Worm (Caenorhabditis elegans) whole organism, mixed stage, embryonic: Measurements from ENCODE around the gene C17B7.15.
"Not testable (repeated sequence)": the region's sequence is repeated elsewhere in the genome, so short reads cannot be mapped to it uniquely, and the experiment has no call there.

Experiments
- M03D4.4 ChIP-seq: sonication (generic microtip); optimal IDR thresholded peaks from 2 replicates; lab custom pipeline; 2017; ENCODE audit warnings: mild to moderate bottlenecking, missing genetic modification characterization, missing compliant biosample characterization
- bed-3 ChIP-seq: fragments of 200-800 bp; sonication (Bioruptor generic); optimal IDR thresholded peaks from 3 replicates; lab custom pipeline; 2018; ENCODE audit warnings: mild to moderate bottlenecking, missing genetic modification characterization, moderate library complexity, missing compliant biosample characterization
- ceh-39 ChIP-seq: fragments of 150-350 bp; optimal IDR thresholded peaks from 2 replicates; lab custom pipeline; 2014; ENCODE audit warnings: missing biosample characterization, missing genetic modification characterization
- ceh-43 ChIP-seq: fragments of 200-800 bp; sonication (Bioruptor generic); optimal IDR thresholded peaks from 2 replicates; lab custom pipeline; 2018; ENCODE audit warnings: mild to moderate bottlenecking, missing genetic modification characterization, moderate library complexity, missing compliant biosample characterization
- ces-1 ChIP-seq: fragments of 150-350 bp; optimal IDR thresholded peaks from 2 replicates; lab custom pipeline; 2014; ENCODE audit warnings: missing biosample characterization, missing genetic modification reagents, missing genetic modification characterization
- cnd-1 ChIP-seq: fragments of 200-800 bp; sonication (Bioruptor generic); optimal IDR thresholded peaks from 2 replicates; lab custom pipeline; 2018; ENCODE audit warnings: mild to moderate bottlenecking, missing genetic modification characterization, missing compliant biosample characterization
- drap-1 ChIP-seq: fragments of 200-800 bp; sonication (Bioruptor generic); optimal IDR thresholded peaks from 3 replicates; lab custom pipeline; 2018; ENCODE audit warnings: mild to moderate bottlenecking, missing genetic modification characterization, missing compliant biosample characterization
- elt-1 ChIP-seq: sonication (generic microtip); optimal IDR thresholded peaks from 2 replicates; lab custom pipeline; 2017; ENCODE audit warnings: missing genetic modification characterization, mild to moderate bottlenecking, missing compliant biosample characterization, antibody characterized with exemption, moderate library complexity, borderline replicate concordance; ENCODE audit not compliant: insufficient read depth
- elt-3 ChIP-seq: fragments of 150-350 bp; optimal IDR thresholded peaks from 2 replicates; lab custom pipeline; 2014; ENCODE audit warnings: missing biosample characterization, missing genetic modification characterization
- flh-1 ChIP-seq: fragments of 200-800 bp; sonication (Bioruptor generic); optimal IDR thresholded peaks from 2 replicates; lab custom pipeline; 2018; ENCODE audit warnings: mild to moderate bottlenecking, missing genetic modification characterization, moderate library complexity, missing compliant biosample characterization
- ham-2 ChIP-seq: fragments of 200-800 bp; sonication (Bioruptor generic); optimal IDR thresholded peaks from 2 replicates; lab custom pipeline; 2018; ENCODE audit warnings: mild to moderate bottlenecking, missing genetic modification characterization, missing compliant biosample characterization
- lin-13 ChIP-seq: fragments of 150-350 bp; optimal IDR thresholded peaks from 2 replicates; lab custom pipeline; 2014; ENCODE audit warnings: missing biosample characterization, missing genetic modification characterization
- mep-1 ChIP-seq: fragments of 150-350 bp; optimal IDR thresholded peaks from 2 replicates; lab custom pipeline; 2017; ENCODE audit warnings: missing biosample characterization, missing genetic modification reagents, missing genetic modification characterization, inconsistent platforms
- mls-2 ChIP-seq: sonication (generic microtip); optimal IDR thresholded peaks from 2 replicates; lab custom pipeline; 2016; ENCODE audit warnings: mild to moderate bottlenecking, missing genetic modification characterization, moderate library complexity, missing compliant biosample characterization
- nhr-12 ChIP-seq: fragments of 150-350 bp; optimal IDR thresholded peaks from 2 replicates; lab custom pipeline; 2014; ENCODE audit warnings: missing biosample characterization, missing genetic modification characterization
- nhr-2 ChIP-seq: fragments of 150-350 bp; optimal IDR thresholded peaks from 2 replicates; lab custom pipeline; 2014; ENCODE audit warnings: missing biosample characterization, missing genetic modification characterization
- nhr-237 ChIP-seq: fragments of 150-350 bp; optimal IDR thresholded peaks from 2 replicates; lab custom pipeline; 2014; ENCODE audit warnings: missing biosample characterization, missing genetic modification characterization
- nhr-76 ChIP-seq: sonication (generic microtip); optimal IDR thresholded peaks from 2 replicates; lab custom pipeline; 2017; ENCODE audit warnings: missing biosample characterization, missing genetic modification characterization
- sem-2 ChIP-seq: fragments of 200-800 bp; sonication (Bioruptor generic); optimal IDR thresholded peaks from 2 replicates; lab custom pipeline; 2018; ENCODE audit warnings: mild to moderate bottlenecking, missing genetic modification characterization, missing compliant biosample characterization
- tbx-8 ChIP-seq: fragments of 200-800 bp; sonication (Bioruptor generic); optimal IDR thresholded peaks from 2 replicates; lab custom pipeline; 2018; ENCODE audit warnings: mild to moderate bottlenecking, missing genetic modification characterization, moderate library complexity, missing compliant biosample characterization
- unc-120 ChIP-seq: sonication (generic microtip); optimal IDR thresholded peaks from 2 replicates; lab custom pipeline; 2017; ENCODE audit warnings: missing genetic modification characterization, missing compliant biosample characterization; ENCODE audit not compliant: poor library complexity, severe bottlenecking
- unc-39 ChIP-seq: fragments of 150-350 bp; optimal IDR thresholded peaks from 2 replicates; lab custom pipeline; 2014; ENCODE audit warnings: missing biosample characterization, missing genetic modification characterization
- zip-8 ChIP-seq: fragments of 150-350 bp; optimal IDR thresholded peaks from 2 replicates; lab custom pipeline; 2014; ENCODE audit warnings: missing biosample characterization, missing genetic modification characterization

The C17B7.15 gene

ce11 chrV:3391005-3391404 is 41.0 kb downstream of the C17B7.15 start:
- no peak for TF ChIP-seq unc-39
- TF ChIP-seq drap-1 (GFP tag; lab: Kevin White, UChicago): no peak
- no peak for TF ChIP-seq sem-2
- no peak for TF ChIP-seq M03D4.4 (tag; lab: Kevin White, UChicago)
- TF ChIP-seq nhr-76 (tag; lab: Kevin White, UChicago): no peak

- TF ChIP-seq tbx-8 (GFP tag; lab: Kevin White, UChicago) (no peak), zip-8 (tag; lab: Kevin White, UChicago) (no peak), mls-2 (no peak), nhr-12 (tag; lab: Kevin White, UChicago) (no peak), elt-3 (tag; lab: Kevin White, UChicago) (no peak), elt-1 (tag; lab: Kevin White, UChicago) (no peak), unc-120 (tag; lab: Kevin White, UChicago) (no peak), ham-2 (GFP tag; lab: Kevin White, UChicago) (no peak), cnd-1 (tag; lab: Kevin White, UChicago) (no peak)
- TF ChIP-seq, all 35 proteins: peak for 0
These were observed 44.1 kb downstream of the C17B7.15 start for ce11 chrV:3394065-3394464.

- no peak for TF ChIP-seq ceh-39
These were observed 44.8 kb downstream of the C17B7.15 start, which contains the start of gene T20D4.15 for ce11 chrV:3394694-3395240. TSS of gene T20D4.15 (minus strand) at chrV:3394744.

- TF ChIP-seq bed-3 (GFP tag; lab: Kevin White, UChicago); lin-13 (tag; lab: Kevin White, UChicago); nhr-12 (tag; lab: Kevin White, UChicago): not testable (repeated sequence)
These were observed 46.8 kb downstream of the C17B7.15 start, which contains the start of gene T20D4.12 for ce11 chrV:3396765-3397164. TSS of gene T20D4.12 (plus strand) at chrV:3397065.

ce11 chrV:3398314-3398713 is 48.3 kb downstream of the C17B7.15 start, which contains the start of gene T20D4.11:
TSS of gene T20D4.11 (plus strand) at chrV:3398690.
- no peak for TF ChIP-seq ceh-43
- TF ChIP-seq nhr-237 (tag; lab: Kevin White, UChicago): no peak
- TF ChIP-seq nhr-2 (tag; lab: Kevin White, UChicago): no peak
- no peak for TF ChIP-seq nhr-12 (tag; lab: Kevin White, UChicago)
- TF ChIP-seq ces-1 (GFP tag; lab: Kevin White, UChicago): no peak
- TF ChIP-seq elt-1 (tag; lab: Kevin White, UChicago): no peak
- TF ChIP-seq flh-1 (GFP tag; lab: Kevin White, UChicago): no peak
- no peak for TF ChIP-seq mep-1 (tag; lab: Kevin White, UChicago)
- no peak for TF ChIP-seq nhr-76 (tag; lab: Kevin White, UChicago)
- TF ChIP-seq bed-3 (GFP tag; lab: Kevin White, UChicago): no peak

ce11 chrV:3399952-3400351 is 50.0 kb downstream of the C17B7.15 start, which contains the start of gene T20D4.10:
TSS of gene T20D4.10 (plus strand) at chrV:3400252.
- not testable (repeated sequence) for TF ChIP-seq sem-2; nhr-2 (tag; lab: Kevin White, UChicago); flh-1 (GFP tag; lab: Kevin White, UChicago)
